Fruit fly (Drosophila melanogaster) whole organism, embryonic: Measurements from ENCODE around the gene bumpel.

Experiments
- CG10462 ChIP-seq: fragments of 200-800 bp; sonication (Bioruptor generic); optimal IDR thresholded peaks from 2 replicates; lab custom pipeline; 2016; ENCODE audit warnings: missing biosample characterization, missing genetic modification characterization
- CG13296 ChIP-seq: fragments of 200-800 bp; sonication (Bioruptor generic); optimal IDR thresholded peaks from 3 replicates; lab custom pipeline; 2018; ENCODE audit warnings: missing biosample characterization, mild to moderate bottlenecking, missing genetic modification characterization
- CG14860 ChIP-seq: fragments of 200-800 bp; sonication (Bioruptor generic); IDR thresholded peaks from 3 replicates; pipeline ENCODE4 v1.3.6; 2022; ENCODE audit warnings: missing biosample characterization, missing genetic modification characterization; ENCODE audit not compliant: partially characterized antibody
- CG15514 ChIP-seq: fragments of 200-800 bp; sonication (Bioruptor generic); optimal IDR thresholded peaks from 3 replicates; lab custom pipeline; 2017; ENCODE audit warnings: missing biosample characterization, missing genetic modification characterization, mild to moderate bottlenecking, moderate library complexity, missing genetic modification reagents
- CG1602 ChIP-seq: fragments of 200-800 bp; sonication (Bioruptor generic); optimal IDR thresholded peaks from 3 replicates; lab custom pipeline; 2016; ENCODE audit warnings: missing biosample characterization, missing genetic modification characterization
- CG16863 ChIP-seq: fragments of 200-800 bp; sonication (Bioruptor generic); optimal IDR thresholded peaks from 3 replicates; lab custom pipeline; 2016; ENCODE audit warnings: missing biosample characterization, missing genetic modification characterization
- CG2199 ChIP-seq: fragments of 200-800 bp; sonication (Bioruptor generic); IDR thresholded peaks from 3 replicates; pipeline ENCODE4 v1.3.6; 2022; ENCODE audit warnings: missing biosample characterization, missing genetic modification characterization
- CG31365 ChIP-seq: fragments of 200-800 bp; sonication (Bioruptor generic); optimal IDR thresholded peaks from 2 replicates; lab custom pipeline; 2018; ENCODE audit warnings: missing biosample characterization, mild to moderate bottlenecking, missing genetic modification characterization
- CG4820 ChIP-seq: fragments of 200-800 bp; sonication (Bioruptor generic); optimal IDR thresholded peaks from 3 replicates; lab custom pipeline; 2016; ENCODE audit warnings: missing biosample characterization, missing genetic modification characterization
- CG8290 ChIP-seq, 3 experiments: fragments of 200-800 bp; sonication (Bioruptor generic); optimal IDR thresholded peaks; 2 replicates each; lab custom pipeline; 2016 to 2019; ENCODE audit warnings: missing biosample characterization in 3 of 3, missing genetic modification characterization in 3 of 3, mild to moderate bottlenecking in 2 of 3, moderate library complexity in 1 of 3
- CTCF ChIP-seq: fragments of 200-800 bp; sonication (Bioruptor generic); optimal IDR thresholded peaks from 2 replicates; lab custom pipeline; 2017; ENCODE audit warnings: missing biosample characterization, mild to moderate bottlenecking, missing genetic modification characterization, moderate library complexity
- Dfd ChIP-seq, 2 experiments: fragments of >200 bp; optimal IDR thresholded peaks; 2 replicates each; lab custom pipeline; 2017; ENCODE audit warnings: missing biosample characterization in 2 of 2, missing genetic modification characterization in 2 of 2
- Eip74EF ChIP-seq, 2 experiments: fragments of 200-800 bp in 1 of 2; fragments of >200 bp in 1 of 2; sonication (Bioruptor generic) in 1 of 2; optimal IDR thresholded peaks; 2 replicates each; lab custom pipeline; 2017 to 2019; ENCODE audit warnings: missing biosample characterization in 2 of 2, missing genetic modification characterization in 2 of 2, mild to moderate bottlenecking in 1 of 2, moderate library complexity in 1 of 2
- Ets97D ChIP-seq: fragments of 200-800 bp; sonication (Bioruptor generic); optimal IDR thresholded peaks from 3 replicates; lab custom pipeline; 2016; ENCODE audit warnings: missing biosample characterization, missing genetic modification characterization
- GATAe ChIP-seq: fragments of 200-800 bp; sonication (Bioruptor generic); conservative IDR thresholded peaks from 2 replicates; pipeline ENCODE4 v1.3.6; 2022; ENCODE audit warnings: missing biosample characterization, missing genetic modification characterization
- Hr78 ChIP-seq, 2 experiments: fragments of 200-800 bp in 1 of 2; fragments of >200 bp in 1 of 2; sonication (Bioruptor generic) in 1 of 2; optimal IDR thresholded peaks; 2 replicates each; lab custom pipeline; 2017 to 2019; ENCODE audit warnings: missing biosample characterization in 2 of 2, missing genetic modification characterization in 2 of 2, mild to moderate bottlenecking in 1 of 2, moderate library complexity in 1 of 2
- Max ChIP-seq: fragments of 200-800 bp; sonication (Bioruptor generic); optimal IDR thresholded peaks from 2 replicates; lab custom pipeline; 2016; ENCODE audit warnings: missing biosample characterization, mild to moderate bottlenecking, missing genetic modification characterization
- NC2α ChIP-seq: fragments of 200-800 bp; sonication (Bioruptor generic); optimal IDR thresholded peaks from 2 replicates; lab custom pipeline; 2016; ENCODE audit warnings: missing biosample characterization, missing genetic modification characterization
- NfI ChIP-seq: fragments of 200-800 bp; sonication (Bioruptor generic); optimal IDR thresholded peaks from 3 replicates; lab custom pipeline; 2018; ENCODE audit warnings: missing biosample characterization, mild to moderate bottlenecking, missing genetic modification characterization, moderate library complexity
- bsh ChIP-seq, 2 experiments: fragments of 200-800 bp; sonication (Bioruptor generic); optimal IDR thresholded peaks; 2 replicates each; lab custom pipeline; 2017 to 2018; ENCODE audit warnings: mild to moderate bottlenecking in 2 of 2, missing biosample characterization in 2 of 2, missing genetic modification characterization in 2 of 2, moderate library complexity in 1 of 2
- chif ChIP-seq, 2 experiments: fragments of 200-800 bp; sonication (Bioruptor generic); optimal IDR thresholded peaks; 3 replicates each; lab custom pipeline; 2016; ENCODE audit warnings: missing biosample characterization in 2 of 2, missing genetic modification characterization in 2 of 2
- crp ChIP-seq, 2 experiments: fragments of 200-800 bp; sonication (Bioruptor generic); optimal IDR thresholded peaks; 2 replicates in 1 of 2; 3 replicates in 1 of 2; lab custom pipeline; 2017; ENCODE audit warnings: missing biosample characterization in 2 of 2, missing genetic modification characterization in 2 of 2, mild to moderate bottlenecking in 1 of 2, moderate library complexity in 1 of 2
- dimm ChIP-seq: fragments of 200-800 bp; sonication (Bioruptor generic); IDR thresholded peaks from 2 replicates; pipeline ENCODE4 v1.3.6; 2022; ENCODE audit warnings: missing biosample characterization, missing genetic modification characterization
- grau ChIP-seq: fragments of 200-800 bp; optimal IDR thresholded peaks from 3 replicates; lab custom pipeline; 2019; ENCODE audit warnings: missing biosample characterization, mild to moderate bottlenecking, missing genetic modification characterization, moderate library complexity
- grn ChIP-seq: fragments of 200-800 bp; sonication (Bioruptor generic); optimal IDR thresholded peaks from 3 replicates; lab custom pipeline; 2017; ENCODE audit warnings: missing biosample characterization, missing genetic modification characterization
- knrl ChIP-seq: fragments of 200-800 bp; sonication (Bioruptor generic); IDR thresholded peaks from 3 replicates; pipeline ENCODE4 v1.3.6; 2022; ENCODE audit warnings: missing biosample characterization, missing genetic modification characterization; ENCODE audit not compliant: partially characterized antibody
- oc ChIP-seq: fragments of 200-800 bp; sonication (Bioruptor generic); optimal IDR thresholded peaks from 2 replicates; lab custom pipeline; 2018; ENCODE audit warnings: missing biosample characterization, mild to moderate bottlenecking, missing genetic modification characterization, moderate library complexity
- repo ChIP-seq: fragments of 200-800 bp; sonication (Bioruptor generic); optimal IDR thresholded peaks from 2 replicates; lab custom pipeline; 2016; ENCODE audit warnings: missing biosample characterization, missing genetic modification characterization
- salm ChIP-seq: fragments of 200-800 bp; sonication (Bioruptor generic); optimal IDR thresholded peaks from 2 replicates; lab custom pipeline; 2018; ENCODE audit warnings: missing biosample characterization, mild to moderate bottlenecking, missing genetic modification characterization
- scrt ChIP-seq: fragments of 200-800 bp; sonication (Bioruptor generic); optimal IDR thresholded peaks from 2 replicates; lab custom pipeline; 2018; ENCODE audit warnings: missing biosample characterization, mild to moderate bottlenecking, missing genetic modification characterization, moderate library complexity
- sens ChIP-seq: fragments of 200-800 bp; sonication (Bioruptor generic); peaks from one replicate; lab custom pipeline; 2016; ENCODE audit warnings: missing biosample characterization, missing genetic modification characterization
- stwl ChIP-seq: fragments of 200-800 bp; sonication (Bioruptor generic); optimal IDR thresholded peaks from 3 replicates; lab custom pipeline; 2018; ENCODE audit warnings: missing biosample characterization, mild to moderate bottlenecking, missing genetic modification characterization, moderate library complexity
- sug ChIP-seq: fragments of 200-800 bp; optimal IDR thresholded peaks from 2 replicates; lab custom pipeline; 2019; ENCODE audit warnings: missing biosample characterization, mild to moderate bottlenecking, missing genetic modification characterization, moderate library complexity
- tio ChIP-seq: fragments of 200-800 bp; sonication (Bioruptor generic); optimal IDR thresholded peaks from 2 replicates; lab custom pipeline; 2017; ENCODE audit warnings: missing biosample characterization, missing genetic modification characterization, inconsistent platforms
- twi ChIP-seq: fragments of 200-800 bp; optimal IDR thresholded peaks from 2 replicates; lab custom pipeline; 2019; ENCODE audit warnings: missing biosample characterization, mild to moderate bottlenecking, missing genetic modification characterization, moderate library complexity

The bumpel gene

DNA sequence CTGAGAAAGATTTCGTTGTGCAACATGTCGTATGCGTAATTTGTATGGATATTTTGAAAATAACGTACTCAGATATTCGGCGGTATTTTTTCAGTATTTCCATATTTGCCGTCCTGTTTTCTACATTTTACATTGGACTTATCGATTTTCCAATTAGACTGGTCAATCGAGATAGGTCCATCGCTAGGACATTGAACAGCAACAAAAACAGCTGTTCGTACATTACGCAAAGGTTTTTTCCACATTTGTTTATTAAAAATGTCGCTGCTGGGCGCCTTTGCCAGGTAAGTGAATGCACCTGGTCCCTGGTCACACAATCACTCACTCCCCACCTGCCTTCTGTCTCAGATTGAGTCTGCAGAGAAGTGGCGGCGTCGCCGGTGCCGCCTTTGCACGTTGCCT is 10.7 kb downstream of the bumpel start, which contains the start of gene mRpL40 (continued):
- TF ChIP-seq crp (GFP tag; optimal IDR thresholded peaks at IDR 0.05; lab: Kevin White, UChicago) (peak; percentile 60 to 91), tio (no peak), CG15514 (GFP tag; lab: Kevin White, UChicago) (peak; percentile 21)
- TF ChIP-seq, all 482 proteins: peak for 47

DNA sequence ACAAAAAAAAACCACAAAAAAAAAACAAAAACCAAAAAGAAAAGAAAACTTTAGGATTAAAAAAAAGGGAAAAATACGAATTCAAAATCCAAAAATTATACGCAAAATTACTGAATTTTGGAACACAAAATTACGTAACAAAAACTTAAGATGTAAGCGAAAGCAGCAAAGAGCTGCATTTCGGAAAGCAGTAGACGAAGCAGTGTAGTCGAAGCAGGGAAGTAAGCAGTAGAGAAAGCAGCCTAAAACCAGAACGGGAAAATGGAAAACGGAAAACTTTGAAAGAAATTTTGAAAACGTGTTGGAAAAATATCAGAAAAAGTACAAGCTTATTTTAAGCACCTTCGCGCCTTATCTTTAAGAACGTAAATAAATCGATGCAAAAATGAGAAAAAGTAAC is 15.6 kb downstream of the bumpel start:
- TF ChIP-seq CG8290 (GFP tag; optimal IDR thresholded peaks at IDR 0.05; lab: Kevin White, UChicago) = peak; percentile 97
- peak in 1 of 2 experiments; percentile 63 for TF ChIP-seq CG8290 (tag; optimal IDR thresholded peaks at IDR 0.05; lab: Kevin White, UChicago)
- TF ChIP-seq NfI (GFP tag; lab: Kevin White, UChicago) = no peak
- TF ChIP-seq Hr78 (GFP tag; optimal IDR thresholded peaks at IDR 0.05; lab: Kevin White, UChicago) = no peak
- no peak for TF ChIP-seq grau (tag; lab: Kevin White, UChicago)
- TF ChIP-seq CG31365 (tag; lab: Kevin White, UChicago) = peak; percentile 94
- TF ChIP-seq NC2α (GFP tag; lab: Kevin White, UChicago) = no peak
- no peak for TF ChIP-seq CG4820 (GFP tag; lab: Kevin White, UChicago)
- no peak for TF ChIP-seq grn (GFP tag; lab: Kevin White, UChicago)
- TF ChIP-seq repo (GFP tag; lab: Kevin White, UChicago) = no peak
- no peak for TF ChIP-seq bsh (GFP tag; optimal IDR thresholded peaks at IDR 0.05; lab: Kevin White, UChicago)
- 0 out of 3 replicates have a peak, but pooled peaks have one; percentile 8 for TF ChIP-seq knrl
- TF ChIP-seq dimm (GFP tag; lab: Robert Waterston, UW) = no peak
- no peak for TF ChIP-seq GATAe
- no peak for TF ChIP-seq CG13296 (GFP tag; lab: Kevin White, UChicago)
- TF ChIP-seq Ets97D (GFP tag; lab: Kevin White, UChicago) = peak; percentile 83
- no peak for TF ChIP-seq CG10462 (GFP tag; lab: Kevin White, UChicago)
- TF ChIP-seq salm (tag; lab: Kevin White, UChicago) = no peak
- TF ChIP-seq stwl = peak; percentile 92
- peak in 1 of 2 experiments; percentile 88 for TF ChIP-seq Dfd (GFP tag; optimal IDR thresholded peaks at IDR 0.05; lab: Kevin White, UChicago)
- TF ChIP-seq chif (GFP tag; optimal IDR thresholded peaks at IDR 0.05; lab: Kevin White, UChicago) = no peak
- no peak for TF ChIP-seq sens (GFP tag; lab: Kevin White, UChicago)
- TF ChIP-seq CG2199 (GFP tag; lab: Robert Waterston, UW) = 0 out of 3 replicates have a peak, but pooled peaks have one; percentile 8
- no peak for TF ChIP-seq CG1602 (GFP tag; lab: Kevin White, UChicago)
- TF ChIP-seq, all 482 proteins: peak for 7

DNA sequence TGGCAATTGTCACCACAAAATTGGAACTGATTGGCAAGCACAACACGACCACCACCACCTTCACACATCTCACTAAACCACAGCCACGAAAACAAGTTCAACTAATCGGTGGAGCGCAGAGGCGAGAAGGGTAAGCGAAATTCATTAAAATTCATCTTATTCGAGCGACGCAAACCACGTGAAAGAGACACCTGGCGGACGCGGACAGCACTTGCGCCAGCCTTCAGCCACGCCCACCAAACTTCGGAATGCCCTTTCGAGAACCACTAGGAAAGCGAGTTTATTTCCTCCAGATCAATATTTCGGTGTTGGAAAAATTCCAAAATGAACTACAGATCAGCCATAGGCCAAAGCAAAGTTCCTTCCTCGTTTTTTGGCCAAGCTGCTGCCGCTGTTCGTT is 22.9 kb downstream of the bumpel start:
- TF ChIP-seq CG14860 (GFP tag; lab: Robert Waterston, UW) (0 out of 3 replicates have a peak, but pooled peaks have one; percentile 18), sug (tag; lab: Kevin White, UChicago) (no peak), scrt (GFP tag; lab: Kevin White, UChicago) (no peak), oc (tag; lab: Kevin White, UChicago) (no peak), Max (GFP tag; lab: Kevin White, UChicago) (no peak), twi (tag; lab: Kevin White, UChicago) (no peak), CG16863 (GFP tag; lab: Kevin White, UChicago) (no peak), CTCF (GFP tag; lab: Kevin White, UChicago) (peak; percentile 38), Eip74EF (GFP tag; optimal IDR thresholded peaks at IDR 0.05; lab: Kevin White, UChicago) (no peak)
